Fruit fly (Drosophila melanogaster) whole organism: ENCODE data around the gene CG46513.
"Not testable (repeated sequence)": the region's sequence is repeated elsewhere in the genome, so short reads cannot be mapped to it uniquely, and the experiment has no call there.

ENCODE experiments used
- Dll ChIP-seq: fragments of >200 bp; optimal IDR thresholded peaks from 2 replicates; lab custom pipeline; 2017
- pan ChIP-seq: fragments of >200 bp; optimal IDR thresholded peaks from 2 replicates; lab custom pipeline; 2017
- usp ChIP-seq: fragments of >200 bp; optimal IDR thresholded peaks from 2 replicates; lab custom pipeline; 2017; ENCODE audit warnings: missing biosample characterization, missing genetic modification characterization, mixed read lengths

- TF ChIP-seq usp; pan (lab: Kevin White, UChicago); Dll (lab: Kevin White, UChicago): not testable (repeated sequence)
These were observed 19.7 kb upstream of the CG46513 start, which contains the start of gene CG46509 for dm6 chrX:22172341-22172740.
